Fruit fly (Drosophila melanogaster) whole organism, adult: ENCODE results near the gene Cp38.

Experiments
- CG11617 ChIP-seq: fragments of 200-800 bp; sonication (Bioruptor generic); optimal IDR thresholded peaks from 2 replicates; lab custom pipeline; 2017; ENCODE audit warnings: mild to moderate bottlenecking, missing biosample characterization, missing genetic modification reagents, missing genetic modification characterization
- CG12768 ChIP-seq: fragments of 200-800 bp; sonication (Bioruptor generic); optimal IDR thresholded peaks from 2 replicates; lab custom pipeline; 2017; ENCODE audit warnings: missing biosample characterization, missing genetic modification characterization, mild to moderate bottlenecking, moderate library complexity, missing genetic modification reagents
- CG14711 ChIP-seq: fragments of 200-800 bp; sonication (Bioruptor generic); optimal IDR thresholded peaks from 2 replicates; lab custom pipeline; 2018; ENCODE audit warnings: missing biosample characterization, mild to moderate bottlenecking, missing genetic modification characterization, moderate library complexity
- CG1620 ChIP-seq: fragments of 200-800 bp; sonication (Bioruptor generic); optimal IDR thresholded peaks from 2 replicates; lab custom pipeline; 2016; ENCODE audit warnings: missing biosample characterization, missing genetic modification characterization
- CG33017 ChIP-seq: fragments of 200-800 bp; sonication (Bioruptor generic); optimal IDR thresholded peaks from 2 replicates; lab custom pipeline; 2018; ENCODE audit warnings: missing biosample characterization, mild to moderate bottlenecking, missing genetic modification characterization, moderate library complexity
- CG5204 ChIP-seq: fragments of 200-800 bp; sonication (Bioruptor generic); optimal IDR thresholded peaks from 2 replicates; lab custom pipeline; 2016; ENCODE audit warnings: missing biosample characterization, missing genetic modification characterization
- CG7045 ChIP-seq: fragments of 200-800 bp; sonication (Bioruptor generic); optimal IDR thresholded peaks from 2 replicates; lab custom pipeline; 2017; ENCODE audit warnings: missing biosample characterization, mild to moderate bottlenecking, missing genetic modification characterization
- CG7101 ChIP-seq: fragments of 200-800 bp; sonication (Bioruptor generic); optimal IDR thresholded peaks from 2 replicates; lab custom pipeline; 2018; ENCODE audit warnings: missing biosample characterization, mild to moderate bottlenecking, missing genetic modification characterization, moderate library complexity
- Clk ChIP-seq: fragments of 200-800 bp; sonication (Bioruptor generic); optimal IDR thresholded peaks from 2 replicates; lab custom pipeline; 2017; ENCODE audit warnings: missing biosample characterization, missing genetic modification characterization
- Crg-1 ChIP-seq: fragments of 200-800 bp; sonication (Bioruptor generic); optimal IDR thresholded peaks from 2 replicates; lab custom pipeline; 2016; ENCODE audit warnings: missing biosample characterization, missing genetic modification characterization
- Hr96 ChIP-seq: fragments of 200-800 bp; sonication (Bioruptor generic); optimal IDR thresholded peaks from 2 replicates; lab custom pipeline; 2016; ENCODE audit warnings: missing biosample characterization, missing genetic modification characterization
- Mnt ChIP-seq: fragments of 200-800 bp; sonication (Bioruptor generic); optimal IDR thresholded peaks from 2 replicates; lab custom pipeline; 2016; ENCODE audit warnings: missing biosample characterization, mild to moderate bottlenecking, missing genetic modification characterization
- bab1 ChIP-seq: fragments of 200-800 bp; sonication (Bioruptor generic); optimal IDR thresholded peaks from 3 replicates; lab custom pipeline; 2019; ENCODE audit warnings: missing biosample characterization, mild to moderate bottlenecking, missing genetic modification characterization, moderate library complexity
- cic ChIP-seq: fragments of 200-800 bp; sonication (Bioruptor generic); optimal IDR thresholded peaks from 2 replicates; lab custom pipeline; 2017; ENCODE audit warnings: missing biosample characterization, mild to moderate bottlenecking, missing genetic modification characterization, moderate library complexity
- cnc ChIP-seq, 2 experiments: fragments of >200 bp; optimal IDR thresholded peaks; 2 replicates each; lab custom pipeline; 2017
- kay ChIP-seq: fragments of 200-800 bp; sonication (Bioruptor generic); peaks from one replicate; lab custom pipeline; 2016; ENCODE audit warnings: missing biosample characterization, missing genetic modification characterization, borderline replicate concordance
- ovo ChIP-seq: fragments of 200-800 bp; sonication (Bioruptor generic); optimal IDR thresholded peaks from 2 replicates; lab custom pipeline; 2016; ENCODE audit warnings: missing biosample characterization, missing genetic modification characterization
- pad ChIP-seq: fragments of 200-800 bp; sonication (Bioruptor generic); optimal IDR thresholded peaks from 3 replicates; lab custom pipeline; 2017; ENCODE audit warnings: missing biosample characterization, missing genetic modification characterization, mild to moderate bottlenecking, moderate library complexity, missing genetic modification reagents
- tj ChIP-seq: fragments of 200-800 bp; sonication (Bioruptor generic); optimal IDR thresholded peaks from 3 replicates; lab custom pipeline; 2017; ENCODE audit warnings: missing biosample characterization, mild to moderate bottlenecking, missing genetic modification characterization, moderate library complexity
- toe ChIP-seq: fragments of 200-800 bp; sonication (Bioruptor generic); optimal IDR thresholded peaks from 2 replicates; lab custom pipeline; 2016; ENCODE audit warnings: missing biosample characterization, missing genetic modification characterization

The Cp38 gene

dm6 chrX:8481462-8481861, at the start of gene Cp38:
Gene Cp38, plus strand, starts transcription at chrX:8481837.
- TF ChIP-seq Hr96: no peak
- no peak for TF ChIP-seq CG14711 (tag; lab: Kevin White, UChicago)
- no peak for TF ChIP-seq CG11617 (GFP tag; lab: Kevin White, UChicago)
- TF ChIP-seq CG1620 (GFP tag; lab: Kevin White, UChicago): no peak
- TF ChIP-seq bab1: peak; percentile 95
- TF ChIP-seq tj (GFP tag; lab: Kevin White, UChicago): peak; percentile 8
- TF ChIP-seq cic (GFP tag; lab: Kevin White, UChicago): no peak

dm6 chrX:8433709-8434108, 47.9 kb upstream of the Cp38 start, which contains the start of gene CG32712:
Gene CG32712, minus strand, starts transcription at chrX:8433809.
- TF ChIP-seq Clk (GFP tag; lab: Kevin White, UChicago) (no peak), Mnt (GFP tag; lab: Kevin White, UChicago) (no peak), CG11617 (GFP tag; lab: Kevin White, UChicago) (no peak), toe (no peak), kay (no peak), CG7045 (no peak), CG7101 (tag; lab: Kevin White, UChicago) (no peak), Hr96 (no peak), CG1620 (GFP tag; lab: Kevin White, UChicago) (no peak)

- peak; percentile 14 for TF ChIP-seq CG1620 (GFP tag; lab: Kevin White, UChicago)
- TF ChIP-seq bab1: peak; percentile 89
- peak; percentile 57 for TF ChIP-seq CG7101 (tag; lab: Kevin White, UChicago)
- no peak for TF ChIP-seq tj (GFP tag; lab: Kevin White, UChicago)
- TF ChIP-seq cic (GFP tag; lab: Kevin White, UChicago): no peak
- TF ChIP-seq CG33017 (tag; lab: Kevin White, UChicago): no peak
- no peak for TF ChIP-seq Clk (GFP tag; lab: Kevin White, UChicago)
- TF ChIP-seq Crg-1 (GFP tag; lab: Kevin White, UChicago): no peak
- no peak for TF ChIP-seq CG5204
- peak; percentile 59 for TF ChIP-seq Mnt (GFP tag; lab: Kevin White, UChicago)
- TF ChIP-seq CG11617 (GFP tag; lab: Kevin White, UChicago): peak; percentile 33
- no peak for TF ChIP-seq CG12768
- TF ChIP-seq pad (GFP tag; lab: Kevin White, UChicago): no peak
- no peak for TF ChIP-seq Hr96
- TF ChIP-seq cnc (optimal IDR thresholded peaks at IDR 0.05; lab: Kevin White, UChicago): no peak
- TF ChIP-seq CG7045: no peak
- TF ChIP-seq ovo (GFP tag; lab: Kevin White, UChicago): no peak
- peak; percentile 61 for TF ChIP-seq CG14711 (tag; lab: Kevin White, UChicago)
- no peak for TF ChIP-seq kay
- no peak for TF ChIP-seq toe
These were observed 44.9 kb upstream of the Cp38 start, which contains the start of gene CG1440 for dm6 chrX:8436656-8437284. Gene CG1440, plus strand, starts transcription at chrX:8437057.

dm6 chrX:8437285-8438110, 44.1 kb upstream of the Cp38 start, which contains the start of gene Miga:
Gene Miga, minus strand, starts transcription at chrX:8437820.
- TF ChIP-seq Crg-1 (GFP tag; lab: Kevin White, UChicago) (peak; percentile 10), CG33017 (tag; lab: Kevin White, UChicago) (no peak), bab1 (peak; percentile 33), CG5204 (no peak), CG7101 (tag; lab: Kevin White, UChicago) (no peak), pad (GFP tag; lab: Kevin White, UChicago) (peak; percentile 96), ovo (GFP tag; lab: Kevin White, UChicago) (peak; percentile 100), cnc (optimal IDR thresholded peaks at IDR 0.05; lab: Kevin White, UChicago) (no peak), cic (GFP tag; lab: Kevin White, UChicago) (no peak), tj (GFP tag; lab: Kevin White, UChicago) (peak; percentile 62), CG11617 (GFP tag; lab: Kevin White, UChicago) (no peak), Clk (GFP tag; lab: Kevin White, UChicago) (no peak), Mnt (GFP tag; lab: Kevin White, UChicago) (peak; percentile 21), CG14711 (tag; lab: Kevin White, UChicago) (no peak), toe (no peak)

dm6 chrX:8442161-8442560, 39.5 kb upstream of the Cp38 start, which contains the start of gene CG12123:
Gene CG12123, minus strand, starts transcription at chrX:8442348.
- TF ChIP-seq CG11617 (GFP tag; lab: Kevin White, UChicago) (no peak), CG7101 (tag; lab: Kevin White, UChicago) (no peak), bab1 (peak; percentile 67)

dm6 chrX:8442912-8443311, 38.7 kb upstream of the Cp38 start:
- peak; percentile 30 for TF ChIP-seq kay
- no peak for TF ChIP-seq CG33017 (tag; lab: Kevin White, UChicago)
- no peak for TF ChIP-seq CG14711 (tag; lab: Kevin White, UChicago)
- no peak for TF ChIP-seq Crg-1 (GFP tag; lab: Kevin White, UChicago)
- no peak for TF ChIP-seq Mnt (GFP tag; lab: Kevin White, UChicago)
- peak; percentile 29 for TF ChIP-seq bab1
